Fruit fly (Drosophila melanogaster) whole organism, embryonic: ENCODE data around the gene CG43815.
A peak's percentile ranks its signal among the peaks of the same experiment; 100 is the strongest.

Source experiments
- Awh ChIP-seq: fragments of 200-800 bp; sonication (Bioruptor generic); IDR thresholded peaks from 2 replicates; pipeline ENCODE4, ENCODE4 v1.3.6; 2022; ENCODE audit warnings: missing biosample characterization, missing genetic modification characterization
- CG10462 ChIP-seq: fragments of 200-800 bp; sonication (Bioruptor generic); optimal IDR thresholded peaks from 2 replicates; lab custom pipeline; 2016; ENCODE audit warnings: missing biosample characterization, missing genetic modification characterization
- CG11504 ChIP-seq: fragments of 200-800 bp; sonication (Bioruptor generic); optimal IDR thresholded peaks from 3 replicates; lab custom pipeline; 2019; ENCODE audit warnings: missing biosample characterization, mild to moderate bottlenecking, missing genetic modification characterization, moderate library complexity
- CG12219 ChIP-seq: fragments of 200-800 bp; sonication (Bioruptor generic); optimal IDR thresholded peaks from 3 replicates; lab custom pipeline; 2018; ENCODE audit warnings: missing biosample characterization, mild to moderate bottlenecking, missing genetic modification characterization
- CG13424 ChIP-seq: fragments of 200-800 bp; sonication (Bioruptor generic); optimal IDR thresholded peaks from 2 replicates; lab custom pipeline; 2019; ENCODE audit warnings: missing biosample characterization, mild to moderate bottlenecking, missing genetic modification characterization, moderate library complexity
- CG14667 ChIP-seq: fragments of 200-800 bp; sonication (Bioruptor generic); IDR thresholded peaks from 2 replicates; pipeline ENCODE4 v1.3.6; 2022; ENCODE audit warnings: missing biosample characterization, missing genetic modification characterization
- CG15479 ChIP-seq: fragments of 200-800 bp; sonication (Bioruptor generic); optimal IDR thresholded peaks from 3 replicates; lab custom pipeline; 2019; ENCODE audit warnings: missing biosample characterization, mild to moderate bottlenecking, missing genetic modification characterization, moderate library complexity
- CG1603 ChIP-seq: fragments of 200-800 bp; sonication (Bioruptor generic); optimal IDR thresholded peaks from 2 replicates; lab custom pipeline; 2019; ENCODE audit warnings: missing biosample characterization, mild to moderate bottlenecking, missing genetic modification characterization, moderate library complexity
- CG17328 ChIP-seq: fragments of 200-800 bp; sonication (Bioruptor generic); IDR thresholded peaks from 2 replicates; pipeline ENCODE4 v1.3.6; 2022; ENCODE audit warnings: missing biosample characterization, missing genetic modification characterization
- CG17568 ChIP-seq: fragments of 200-800 bp; sonication (Bioruptor generic); optimal IDR thresholded peaks from 2 replicates; lab custom pipeline; 2018; ENCODE audit warnings: missing biosample characterization, mild to moderate bottlenecking, missing genetic modification characterization, moderate library complexity
- CG17802 ChIP-seq: fragments of 200-800 bp; sonication (Bioruptor generic); optimal IDR thresholded peaks from 2 replicates; lab custom pipeline; 2018; ENCODE audit warnings: missing biosample characterization, mild to moderate bottlenecking, missing genetic modification characterization, moderate library complexity
- CG2202 ChIP-seq: fragments of 200-800 bp; sonication (Bioruptor generic); optimal IDR thresholded peaks from 2 replicates; lab custom pipeline; 2018; ENCODE audit warnings: missing biosample characterization, mild to moderate bottlenecking, missing genetic modification characterization
- CG31441 ChIP-seq: fragments of 200-800 bp; sonication (Bioruptor generic); IDR thresholded peaks from 2 replicates; pipeline ENCODE4 v1.3.6; 2022; ENCODE audit warnings: missing biosample characterization, missing genetic modification characterization
- CG32772 ChIP-seq: fragments of 200-800 bp; sonication (Bioruptor generic); IDR thresholded peaks from 2 replicates; pipeline ENCODE4 v1.3.6; 2022; ENCODE audit warnings: missing biosample characterization, missing genetic modification characterization
- CG33213 ChIP-seq: fragments of 200-800 bp; sonication (Bioruptor generic); optimal IDR thresholded peaks from 3 replicates; lab custom pipeline; 2016; ENCODE audit warnings: missing biosample characterization, missing genetic modification characterization
- CG34224 ChIP-seq: fragments of 200-800 bp; sonication (Bioruptor generic); IDR thresholded peaks from 3 replicates; pipeline ENCODE4 v1.3.6; 2022; ENCODE audit warnings: missing biosample characterization, missing genetic modification characterization; ENCODE audit not compliant: partially characterized antibody
- CG7372 ChIP-seq: fragments of 200-800 bp; sonication (Bioruptor generic); IDR thresholded peaks from 2 replicates; pipeline ENCODE4 v1.3.6; 2022; ENCODE audit warnings: missing biosample characterization, missing genetic modification characterization
- CG7786 ChIP-seq: fragments of 200-800 bp; sonication (Bioruptor generic); optimal IDR thresholded peaks from 2 replicates; lab custom pipeline; 2016; ENCODE audit warnings: missing biosample characterization, missing genetic modification characterization
- CG7839 ChIP-seq: fragments of 200-800 bp; sonication (Bioruptor generic); optimal IDR thresholded peaks from 3 replicates; lab custom pipeline; 2018; ENCODE audit warnings: missing biosample characterization, mild to moderate bottlenecking, missing genetic modification characterization, moderate library complexity
- CG8944 ChIP-seq: fragments of 200-800 bp; sonication (Bioruptor generic); optimal IDR thresholded peaks from 3 replicates; lab custom pipeline; 2016; ENCODE audit warnings: missing biosample characterization, missing genetic modification characterization
- CG9215 ChIP-seq: fragments of 200-800 bp; sonication (Bioruptor generic); IDR thresholded peaks from 2 replicates; pipeline ENCODE4 v1.3.6; 2022; ENCODE audit warnings: missing biosample characterization, missing genetic modification characterization
- CG9609 ChIP-seq: fragments of 200-800 bp; sonication (Bioruptor generic); optimal IDR thresholded peaks from 3 replicates; lab custom pipeline; 2016; ENCODE audit warnings: missing biosample characterization, missing genetic modification characterization
- E2f1 ChIP-seq: fragments of 200-800 bp; sonication (Bioruptor generic); IDR thresholded peaks from 2 replicates; pipeline ENCODE4 v1.3.6; 2022; ENCODE audit warnings: missing biosample characterization, missing genetic modification characterization
- Gsc ChIP-seq: fragments of 200-800 bp; sonication (Bioruptor generic); IDR thresholded peaks from 2 replicates; pipeline ENCODE4 v1.3.6; 2022; ENCODE audit warnings: missing biosample characterization, missing genetic modification characterization
- H15 ChIP-seq: fragments of 200-800 bp; sonication (Bioruptor generic); IDR thresholded peaks from 3 replicates; pipeline ENCODE4 v1.3.6; 2022; ENCODE audit warnings: missing biosample characterization, missing genetic modification characterization
- Hmx ChIP-seq: fragments of 200-800 bp; sonication (Bioruptor generic); optimal IDR thresholded peaks from 2 replicates; lab custom pipeline; 2016; ENCODE audit warnings: missing biosample characterization, missing genetic modification characterization
- Hr51 ChIP-seq, 2 experiments: fragments of 200-800 bp; sonication (Bioruptor generic); optimal IDR thresholded peaks; 2 replicates in 1 of 2; 3 replicates in 1 of 2; lab custom pipeline; 2016 to 2018; ENCODE audit warnings: missing biosample characterization in 2 of 2, missing genetic modification characterization in 2 of 2, mild to moderate bottlenecking in 1 of 2, moderate library complexity in 1 of 2
- Lhr ChIP-seq: fragments of 200-800 bp; sonication (Bioruptor generic); optimal IDR thresholded peaks from 3 replicates; lab custom pipeline; 2017; ENCODE audit warnings: mild to moderate bottlenecking, missing biosample characterization, missing genetic modification reagents, missing genetic modification characterization
- Lpt ChIP-seq: fragments of >200 bp; optimal IDR thresholded peaks from 2 replicates; lab custom pipeline; 2018; ENCODE audit warnings: missing biosample characterization, missing genetic modification characterization
- Mrtf ChIP-seq: fragments of 200-800 bp; sonication (Bioruptor generic); IDR thresholded peaks from 3 replicates; pipeline ENCODE4 v1.3.6; 2022; ENCODE audit warnings: missing biosample characterization, missing genetic modification characterization
- Nf-YA ChIP-seq: fragments of 200-800 bp; sonication (Bioruptor generic); IDR thresholded peaks from 2 replicates; pipeline ENCODE4 v1.3.6; 2022; ENCODE audit warnings: missing biosample characterization, missing genetic modification characterization
- NfI ChIP-seq: fragments of 200-800 bp; sonication (Bioruptor generic); optimal IDR thresholded peaks from 3 replicates; lab custom pipeline; 2018; ENCODE audit warnings: missing biosample characterization, mild to moderate bottlenecking, missing genetic modification characterization, moderate library complexity
- Sox102F ChIP-seq: fragments of 200-800 bp; sonication (Bioruptor generic); optimal IDR thresholded peaks from 2 replicates; lab custom pipeline; 2018; ENCODE audit warnings: missing biosample characterization, mild to moderate bottlenecking, missing genetic modification characterization, moderate library complexity
- YL-1 ChIP-seq: fragments of 200-800 bp; sonication (Bioruptor generic); optimal IDR thresholded peaks from 3 replicates; lab custom pipeline; 2017; ENCODE audit warnings: missing biosample characterization, mild to moderate bottlenecking, missing genetic modification characterization
- bcd ChIP-seq: fragments of 200-800 bp; sonication (Bioruptor generic); optimal IDR thresholded peaks from 2 replicates; lab custom pipeline; 2017; ENCODE audit warnings: missing biosample characterization, mild to moderate bottlenecking, missing genetic modification characterization
- chn ChIP-seq: fragments of 200-800 bp; sonication (Bioruptor generic); optimal IDR thresholded peaks from 2 replicates; lab custom pipeline; 2016; ENCODE audit warnings: missing biosample characterization, missing genetic modification characterization
- dpn ChIP-seq, 2 experiments: fragments of 200-800 bp; sonication (Bioruptor generic); optimal IDR thresholded peaks; 3 replicates each; lab custom pipeline; 2016; ENCODE audit warnings: missing biosample characterization in 2 of 2, missing genetic modification characterization in 2 of 2
- ind ChIP-seq: fragments of 200-800 bp; sonication (Bioruptor generic); optimal IDR thresholded peaks from 3 replicates; lab custom pipeline; 2016; ENCODE audit warnings: missing biosample characterization, missing genetic modification characterization
- lov ChIP-seq, 2 experiments: fragments of 200-800 bp in 1 of 2; fragments of >200 bp in 1 of 2; sonication (Bioruptor generic) in 1 of 2; IDR thresholded peaks in 1 of 2; optimal IDR thresholded peaks in 1 of 2; 2 replicates in 1 of 2; 3 replicates in 1 of 2; pipeline versions ENCODE4 v1.3.6 to Lab custom; 2017 to 2022; ENCODE audit warnings: missing biosample characterization in 1 of 2, missing genetic modification characterization in 1 of 2
- mam ChIP-seq: fragments of 200-800 bp; sonication (Bioruptor generic); optimal IDR thresholded peaks from 3 replicates; lab custom pipeline; 2016; ENCODE audit warnings: missing biosample characterization, missing genetic modification characterization
- p53 ChIP-seq: fragments of 200-800 bp; sonication (Bioruptor generic); optimal IDR thresholded peaks from 2 replicates; lab custom pipeline; 2016; ENCODE audit warnings: missing biosample characterization, missing genetic modification characterization
- pan ChIP-seq, 4 experiments: fragments of >200 bp in 3 of 4; fragments of 200-800 bp in 1 of 4; sonication (Bioruptor generic) in 1 of 4; optimal IDR thresholded peaks in 3 of 4; IDR thresholded peaks in 1 of 4; 2 replicates each; pipeline versions ENCODE4 v1.3.6 to Lab custom; 2017 to 2022; ENCODE audit warnings: missing biosample characterization in 2 of 4, missing genetic modification characterization in 2 of 4, mixed read lengths in 1 of 4
- pb ChIP-seq: fragments of 200-800 bp; sonication (Bioruptor generic); optimal IDR thresholded peaks from 3 replicates; lab custom pipeline; 2016; ENCODE audit warnings: missing biosample characterization, missing genetic modification characterization
- row ChIP-seq: fragments of 200-800 bp; sonication (Bioruptor generic); IDR thresholded peaks from 3 replicates; pipeline ENCODE4 v1.3.6; 2022; ENCODE audit warnings: missing biosample characterization, missing genetic modification characterization
- sc ChIP-seq, 3 experiments: fragments of >200 bp in 2 of 3; fragments of 200-800 bp in 1 of 3; sonication (Bioruptor generic) in 1 of 3; optimal IDR thresholded peaks; 2 replicates in 2 of 3; 3 replicates in 1 of 3; lab custom pipeline; 2017; ENCODE audit warnings: mild to moderate bottlenecking in 1 of 3, missing biosample characterization in 1 of 3, missing genetic modification characterization in 1 of 3, missing genetic modification reagents in 1 of 3
- sens-2 ChIP-seq: fragments of 200-800 bp; sonication (Bioruptor generic); IDR thresholded peaks from 2 replicates; pipeline ENCODE4 v1.3.6; 2022; ENCODE audit warnings: missing biosample characterization, missing genetic modification characterization
- unpg ChIP-seq: fragments of 200-800 bp; sonication (Bioruptor generic); optimal IDR thresholded peaks from 3 replicates; lab custom pipeline; 2018; ENCODE audit warnings: missing biosample characterization, mild to moderate bottlenecking, missing genetic modification characterization, moderate library complexity
- zen ChIP-seq: fragments of 200-800 bp; sonication (Bioruptor generic); optimal IDR thresholded peaks from 3 replicates; lab custom pipeline; 2018; ENCODE audit warnings: missing biosample characterization, mild to moderate bottlenecking, missing genetic modification characterization, moderate library complexity

Gene CG43815

dm6 chr2L:3594000-3594399 is 18.0 kb downstream of the CG43815 start (continued):
- TF ChIP-seq CG14667 (GFP tag; lab: Robert Waterston, UW) (peak; percentile 43; the same call in 1 of the 2 replicates), CG9215 (no peak), pb (GFP tag; lab: Kevin White, UChicago) (peak; percentile 35), CG34224 (GFP tag; lab: Robert Waterston, UW) (no peak), CG1603 (tag; lab: Kevin White, UChicago) (peak; percentile 85), YL-1 (GFP tag; lab: Kevin White, UChicago) (no peak), CG7786 (GFP tag; lab: Kevin White, UChicago) (peak; percentile 60), CG7839 (tag; lab: Kevin White, UChicago) (peak; percentile 50), chn (GFP tag; lab: Kevin White, UChicago) (peak; percentile 53), lov (optimal IDR thresholded peaks at IDR 0.05; lab: Kevin White, UChicago) (no peak), lov (GFP tag; IDR thresholded peaks at IDR 0.05; lab: Robert Waterston, UW) (peak; percentile 69; the same call in 1 of the 3 replicates), H15 (peak; percentile 53; the same call in 2 of the 3 replicates), mam (GFP tag; lab: Kevin White, UChicago) (no peak), CG9609 (peak; percentile 52), sens-2 (GFP tag; lab: Robert Waterston, UW) (0 out of 2 replicates have a peak, but pooled peaks have one; percentile 13), Awh (no peak), Hr51 (GFP tag; optimal IDR thresholded peaks at IDR 0.05; lab: Kevin White, UChicago) (peak in 1 of 2 experiments; percentile 46), CG15479 (GFP tag; lab: Kevin White, UChicago) (no peak), Lhr (GFP tag; lab: Kevin White, UChicago) (peak; percentile 6), pan (optimal IDR thresholded peaks at IDR 0.05; lab: Kevin White, UChicago) (no peak), pan (GFP tag; optimal IDR thresholded peaks at IDR 0.05 in 1 of 2, IDR thresholded peaks at IDR 0.05 in 1 of 2) (no peak), CG8944 (GFP tag; lab: Kevin White, UChicago) (peak; percentile 20), zen (tag; lab: Kevin White, UChicago) (peak; percentile 65), unpg (GFP tag; lab: Kevin White, UChicago) (peak; percentile 44), CG33213 (peak; percentile 11), ind (peak; percentile 17), CG2202 (peak; percentile 53), Lpt (no peak), Mrtf (GFP tag; lab: Robert Waterston, UW) (0 out of 3 replicates have a peak, but pooled peaks have one; percentile 33), CG13424 (tag; lab: Kevin White, UChicago) (peak; percentile 18), CG31441 (GFP tag; lab: Robert Waterston, UW) (peak; percentile 41; the same call in 1 of the 2 replicates), E2f1 (GFP tag; lab: Robert Waterston, UW) (peak; percentile 37), Sox102F (GFP tag; lab: Kevin White, UChicago) (no peak), row (GFP tag; lab: Robert Waterston, UW) (peak; percentile 57; the same call in 2 of the 3 replicates), dpn (GFP tag; optimal IDR thresholded peaks at IDR 0.05; lab: Kevin White, UChicago) (peak; percentile 23 to 38), sc (optimal IDR thresholded peaks at IDR 0.05; lab: Kevin White, UChicago) (no peak), sc (GFP tag; optimal IDR thresholded peaks at IDR 0.05; lab: Kevin White, UChicago) (peak; percentile 38), CG7372 (GFP tag; lab: Robert Waterston, UW) (0 out of 2 replicates have a peak, but pooled peaks have one; percentile 12), CG32772 (0 out of 2 replicates have a peak, but pooled peaks have one; percentile 17), CG17802 (tag; lab: Kevin White, UChicago) (peak; percentile 15), Gsc (GFP tag; lab: Robert Waterston, UW) (peak; percentile 46; the same call in 1 of the 2 replicates), p53 (GFP tag; lab: Kevin White, UChicago) (peak; percentile 18), CG12219 (GFP tag; lab: Kevin White, UChicago) (peak; percentile 28), CG17328 (GFP tag; lab: Robert Waterston, UW) (peak; percentile 70), Nf-YA (GFP tag; lab: Robert Waterston, UW) (0 out of 2 replicates have a peak, but pooled peaks have one; percentile 22), NfI (peak; percentile 21), CG17568 (GFP tag; lab: Kevin White, UChicago) (no peak), Hmx (GFP tag; lab: Kevin White, UChicago) (no peak), bcd (peak; percentile 11), CG10462 (no peak), CG11504 (tag; lab: Kevin White, UChicago) (peak; percentile 36)
